Fruit fly (Drosophila melanogaster): ENCODE data around the gene CG4928.
A peak's percentile ranks its signal among the peaks of the same experiment; 100 is the strongest.

The CG4928 gene

dm6 chrX:16918767-16919336 lies 5.9 kb downstream of the CG4928 start:
- TF ChIP-seq Rel (GFP tag; optimal IDR thresholded peaks at IDR 0.05), result no peak
- peak; percentile 26 for TF ChIP-seq Rel (tag; optimal IDR thresholded peaks at IDR 0.05)
- no peak for TF ChIP-seq ey (GFP tag; optimal IDR thresholded peaks at IDR 0.05)
- TF ChIP-seq sv (GFP tag; optimal IDR thresholded peaks at IDR 0.05), result no peak
- peak; percentile 28 for TF ChIP-seq Sp1 (GFP tag; optimal IDR thresholded peaks at IDR 0.05)

dm6 chrX:16920682-16921286 lies 7.8 kb downstream of the CG4928 start:
- no peak for TF ChIP-seq rgr (GFP tag; optimal IDR thresholded peaks at IDR 0.05)
- TF ChIP-seq sage (GFP tag; optimal IDR thresholded peaks at IDR 0.05), result no peak
- TF ChIP-seq CG32264 (GFP tag; optimal IDR thresholded peaks at IDR 0.05), result no peak
- no peak for TF ChIP-seq ey (GFP tag; optimal IDR thresholded peaks at IDR 0.05)
- no peak for TF ChIP-seq lola (GFP tag; optimal IDR thresholded peaks at IDR 0.05)
- no peak for TF ChIP-seq h (GFP tag; optimal IDR thresholded peaks at IDR 0.05)
- no peak for TF ChIP-seq Mio (GFP tag; optimal IDR thresholded peaks at IDR 0.05)

- TF ChIP-seq rgr (GFP tag; optimal IDR thresholded peaks at IDR 0.05) (no peak), ey (GFP tag; optimal IDR thresholded peaks at IDR 0.05) (no peak), Hr83 (GFP tag; optimal IDR thresholded peaks at IDR 0.05; ENCODE audit: poor library complexity, severe bottlenecking) (no peak), jim (GFP tag; optimal IDR thresholded peaks at IDR 0.05) (no peak), Jra (GFP tag; optimal IDR thresholded peaks at IDR 0.05) (no peak), HLH106 (tag; optimal IDR thresholded peaks at IDR 0.05) (no peak), Myc (optimal IDR thresholded peaks at IDR 0.05) (no peak), brk (GFP tag; optimal IDR thresholded peaks at IDR 0.05) (no peak), Sp1 (GFP tag; optimal IDR thresholded peaks at IDR 0.05) (no peak), sage (GFP tag; optimal IDR thresholded peaks at IDR 0.05) (no peak), foxo (GFP tag; optimal IDR thresholded peaks at IDR 0.05) (no peak)
These were observed 9.6 kb downstream of the CG4928 start for dm6 chrX:16922626-16923025.

dm6 chrX:16923503-16923902 lies 10.5 kb downstream of the CG4928 start:
- TF ChIP-seq sage (GFP tag; optimal IDR thresholded peaks at IDR 0.05) (no peak), psq (GFP tag; optimal IDR thresholded peaks at IDR 0.05) (peak; percentile 6), h (GFP tag; optimal IDR thresholded peaks at IDR 0.05) (peak; percentile 15), OdsH (GFP tag; optimal IDR thresholded peaks at IDR 0.05) (peak; percentile 6), GATAd (GFP tag; optimal IDR thresholded peaks at IDR 0.05) (no peak), rgr (GFP tag; optimal IDR thresholded peaks at IDR 0.05) (peak; percentile 23), Jra (GFP tag; optimal IDR thresholded peaks at IDR 0.05) (no peak), woc (GFP tag; optimal IDR thresholded peaks at IDR 0.05) (no peak), ey (GFP tag; optimal IDR thresholded peaks at IDR 0.05) (peak; percentile 1), lola (GFP tag; optimal IDR thresholded peaks at IDR 0.05) (no peak)

dm6 chrX:16924069-16924721 lies 11.2 kb downstream of the CG4928 start:
- TF ChIP-seq dmrt93B (GFP tag; optimal IDR thresholded peaks at IDR 0.05) (no peak), Dif (GFP tag; optimal IDR thresholded peaks at IDR 0.05; ENCODE audit: partially characterized antibody) (no peak), Rel (GFP tag; optimal IDR thresholded peaks at IDR 0.05) (no peak), Rel (tag; optimal IDR thresholded peaks at IDR 0.05) (peak; percentile 28), usp (GFP tag; optimal IDR thresholded peaks at IDR 0.05) (no peak), sv (GFP tag; optimal IDR thresholded peaks at IDR 0.05) (no peak), CG32264 (GFP tag; optimal IDR thresholded peaks at IDR 0.05) (no peak), woc (GFP tag; optimal IDR thresholded peaks at IDR 0.05) (no peak), lola (GFP tag; optimal IDR thresholded peaks at IDR 0.05) (no peak), h (GFP tag; optimal IDR thresholded peaks at IDR 0.05) (peak; percentile 83), jim (GFP tag; optimal IDR thresholded peaks at IDR 0.05) (no peak), tai (GFP tag; optimal IDR thresholded peaks at IDR 0.05) (no peak), brk (GFP tag; optimal IDR thresholded peaks at IDR 0.05) (no peak), GATAd (GFP tag; optimal IDR thresholded peaks at IDR 0.05) (no peak), dl (GFP tag; optimal IDR thresholded peaks at IDR 0.05; ENCODE audit: insufficient read depth in 1 of 2, partially characterized antibody in 2 of 2) (no peak), foxo (GFP tag; optimal IDR thresholded peaks at IDR 0.05) (peak in 1 of 2 experiments; percentile 10), Vsx2 (GFP tag; optimal IDR thresholded peaks at IDR 0.05; ENCODE audit: partially characterized antibody) (no peak), HLH106 (tag; optimal IDR thresholded peaks at IDR 0.05) (peak; percentile 31), Dfd (GFP tag; optimal IDR thresholded peaks at IDR 0.05) (no peak), Hr83 (GFP tag; optimal IDR thresholded peaks at IDR 0.05; ENCODE audit: poor library complexity, severe bottlenecking) (no peak), fru (GFP tag; optimal IDR thresholded peaks at IDR 0.05) (peak; percentile 6)
